Worm (Caenorhabditis elegans) whole organism, L3 larva: ENCODE data around the gene C14C6.5.

ENCODE experiments used
- egl-27 ChIP-seq: sonication (generic microtip); optimal IDR thresholded peaks from 4 replicates; lab custom pipeline; 2017; ENCODE audit warnings: missing biosample characterization, missing genetic modification reagents, missing genetic modification characterization
- jun-1 ChIP-seq: fragments of 150-350 bp; optimal IDR thresholded peaks from 2 replicates; lab custom pipeline; 2014; ENCODE audit warnings: missing biosample characterization, missing genetic modification reagents, missing genetic modification characterization
- nhr-12 ChIP-seq: fragments of 150-350 bp; optimal IDR thresholded peaks from 2 replicates; lab custom pipeline; 2014; ENCODE audit warnings: missing biosample characterization, missing genetic modification characterization

DNA sequence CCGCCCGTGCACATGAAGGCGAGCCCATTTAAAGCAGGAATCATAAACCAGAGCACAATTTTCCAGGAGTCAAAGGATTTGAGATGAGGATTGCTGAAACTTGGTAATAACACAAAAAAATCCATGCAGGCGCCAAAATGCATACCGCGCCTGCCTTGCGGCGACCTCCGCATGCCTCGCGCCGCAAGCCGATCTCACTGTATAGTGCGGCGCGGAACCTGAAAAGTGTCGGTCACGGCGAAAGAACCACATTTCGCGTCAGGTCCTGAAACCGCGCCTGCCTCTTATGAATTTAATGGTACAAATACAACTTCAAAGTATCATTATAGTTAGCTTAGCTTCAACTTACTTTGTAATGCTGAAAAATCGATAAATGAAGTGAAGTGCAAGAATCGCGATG lies 35.9 kb upstream of the C14C6.5 start:
- TF ChIP-seq nhr-12 (no peak), jun-1 (tag; lab: Kevin White, UChicago) (no peak), egl-27 (no peak)
